Fruit fly (Drosophila melanogaster) whole organism, embryonic: Measurements from ENCODE around the gene CG7550.
A peak's percentile ranks its signal among the peaks of the same experiment; 100 is the strongest.

Experiments used
- CG1024 ChIP-seq: fragments of 200-800 bp; sonication (Bioruptor generic); IDR thresholded peaks from 2 replicates; pipeline ENCODE4 v1.3.6; 2022; ENCODE audit warnings: missing biosample characterization, missing genetic modification characterization
- CG4360 ChIP-seq: fragments of 200-800 bp; sonication (Bioruptor generic); IDR thresholded peaks from 2 replicates; pipeline ENCODE4 v1.3.6; 2022; ENCODE audit warnings: missing biosample characterization, missing genetic modification characterization
- CG8359 ChIP-seq: fragments of 200-800 bp; sonication (Bioruptor generic); optimal IDR thresholded peaks from 2 replicates; lab custom pipeline; 2017; ENCODE audit warnings: missing biosample characterization, mild to moderate bottlenecking, missing genetic modification characterization, borderline replicate concordance
- Dip2 ChIP-seq: fragments of 200-800 bp; sonication (Bioruptor generic); IDR thresholded peaks from 2 replicates; pipeline ENCODE4 v1.3.6; 2022; ENCODE audit warnings: missing biosample characterization, missing genetic modification characterization
- Gsc ChIP-seq: fragments of 200-800 bp; sonication (Bioruptor generic); IDR thresholded peaks from 2 replicates; pipeline ENCODE4 v1.3.6; 2022; ENCODE audit warnings: missing biosample characterization, missing genetic modification characterization
- Sox102F ChIP-seq: fragments of 200-800 bp; sonication (Bioruptor generic); optimal IDR thresholded peaks from 2 replicates; lab custom pipeline; 2018; ENCODE audit warnings: missing biosample characterization, mild to moderate bottlenecking, missing genetic modification characterization, moderate library complexity
- TFAM ChIP-seq: fragments of 200-800 bp; sonication (Bioruptor generic); optimal IDR thresholded peaks from 2 replicates; lab custom pipeline; 2017; ENCODE audit warnings: missing biosample characterization, missing genetic modification characterization, inconsistent platforms
- bigmax ChIP-seq: fragments of 200-800 bp; sonication (Bioruptor generic); optimal IDR thresholded peaks from 2 replicates; lab custom pipeline; 2018; ENCODE audit warnings: missing biosample characterization, mild to moderate bottlenecking, missing genetic modification characterization
- chinmo ChIP-seq: fragments of 200-800 bp; sonication (Bioruptor generic); IDR thresholded peaks from 4 replicates; pipeline ENCODE4 v1.3.6; 2022; ENCODE audit warnings: missing biosample characterization, missing genetic modification characterization; ENCODE audit not compliant: partially characterized antibody
- fd96Cb ChIP-seq: fragments of 200-800 bp; sonication (Bioruptor generic); optimal IDR thresholded peaks from 2 replicates; lab custom pipeline; 2018; ENCODE audit warnings: missing biosample characterization, mild to moderate bottlenecking, missing genetic modification characterization, moderate library complexity
- row ChIP-seq: fragments of 200-800 bp; sonication (Bioruptor generic); IDR thresholded peaks from 3 replicates; pipeline ENCODE4 v1.3.6; 2022; ENCODE audit warnings: missing biosample characterization, missing genetic modification characterization
- sob ChIP-seq: fragments of 200-800 bp; sonication (Bioruptor generic); IDR thresholded peaks from 2 replicates; pipeline ENCODE4 v1.3.6; 2022; ENCODE audit warnings: missing biosample characterization, missing genetic modification characterization

dm6 chr3L:8093553-8093952 is 30.8 kb downstream of the CG7550 start:
- no peak for TF ChIP-seq Sox102F
- TF ChIP-seq CG8359 (GFP tag; lab: Kevin White, UChicago), result no peak
- peak; percentile 24; the same call in 1 of the 2 replicates for TF ChIP-seq sob (GFP tag; lab: Robert Waterston, UW)
- no peak for TF ChIP-seq chinmo
- no peak for TF ChIP-seq Dip2 (GFP tag; lab: Robert Waterston, UW)
- no peak for TF ChIP-seq CG4360 (GFP tag; lab: Robert Waterston, UW)
- no peak for TF ChIP-seq TFAM (GFP tag; lab: Kevin White, UChicago)
- no peak for TF ChIP-seq CG1024 (GFP tag; lab: Robert Waterston, UW)
- TF ChIP-seq fd96Cb (tag; lab: Kevin White, UChicago), result no peak
- no peak for TF ChIP-seq Gsc (GFP tag; lab: Robert Waterston, UW)
- TF ChIP-seq bigmax, result no peak
- no peak for TF ChIP-seq row (GFP tag; lab: Robert Waterston, UW)
